Worm (Caenorhabditis elegans) whole organism, L2 larva: ENCODE measurements around the gene nhr-18.

Experiments
- R02D3.7 ChIP-seq: fragments of 150-350 bp; optimal IDR thresholded peaks from 2 replicates; lab custom pipeline; 2014; ENCODE audit warnings: missing biosample characterization, missing genetic modification characterization
- Y55F3AM.14 ChIP-seq: fragments of 200-800 bp; sonication (Bioruptor generic); optimal IDR thresholded peaks from 2 replicates; lab custom pipeline; 2018; ENCODE audit warnings: mild to moderate bottlenecking, missing genetic modification characterization, missing compliant biosample characterization
- ama-1 ChIP-seq: fragments of 150-350 bp; optimal IDR thresholded peaks from 2 replicates; lab custom pipeline; 2018; ENCODE audit warnings: inconsistent platforms
- elt-1 ChIP-seq: fragments of 150-350 bp; optimal IDR thresholded peaks from 2 replicates; lab custom pipeline; 2014; ENCODE audit warnings: missing biosample characterization, missing genetic modification characterization
- nhr-237 ChIP-seq: fragments of 150-350 bp; optimal IDR thresholded peaks from 2 replicates; lab custom pipeline; 2014; ENCODE audit warnings: missing biosample characterization, missing genetic modification characterization
- skn-1 ChIP-seq: sonication (generic microtip); optimal IDR thresholded peaks from 2 replicates; lab custom pipeline; 2017; ENCODE audit warnings: missing biosample characterization, missing genetic modification characterization
- snpc-4 ChIP-seq: fragments of 150-350 bp; optimal IDR thresholded peaks from 2 replicates; lab custom pipeline; 2014; ENCODE audit warnings: missing biosample characterization, missing genetic modification characterization

DNA sequence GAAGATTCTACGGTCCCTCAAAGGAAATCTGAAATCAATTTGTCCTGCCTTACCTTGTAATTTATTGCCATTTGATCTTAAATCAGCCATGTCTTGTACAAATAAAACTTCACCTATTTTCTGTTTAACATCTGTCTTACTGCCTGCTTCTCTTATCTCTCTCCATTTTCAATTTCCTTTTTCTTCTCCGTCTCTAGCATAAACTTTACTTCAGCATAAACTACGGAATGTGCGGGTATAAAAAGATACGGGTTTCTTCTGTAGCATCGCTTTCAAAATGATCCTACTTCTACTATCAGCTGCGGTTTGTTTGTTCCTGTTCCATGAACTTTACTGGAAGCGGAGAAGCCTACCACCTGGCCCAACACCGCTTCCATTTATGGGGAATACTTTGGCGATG, 17.7 kb downstream of the nhr-18 start, which contains the start of gene cyp-33C5:
- TF ChIP-seq snpc-4: no peak
- TF ChIP-seq elt-1: no peak
- TF ChIP-seq nhr-237: no peak
- TF ChIP-seq ama-1 (lab: Kevin White, UChicago): no peak
- no peak for TF ChIP-seq R02D3.7
- TF ChIP-seq skn-1 (tag; lab: Kevin White, UChicago): no peak
- no peak for TF ChIP-seq Y55F3AM.14 (GFP tag; lab: Kevin White, UChicago)
